Fruit fly (Drosophila melanogaster) whole organism, embryonic: Measurements from ENCODE around the gene CG12477.
A peak's percentile ranks its signal among the peaks of the same experiment; 100 is the strongest.

Experiments used
- Ada2b ChIP-seq: fragments of 200-800 bp; sonication (Bioruptor generic); IDR thresholded peaks from 2 replicates; pipeline ENCODE4 v1.3.6; 2022; ENCODE audit warnings: missing biosample characterization, missing genetic modification characterization
- Adf1 ChIP-seq: fragments of 200-800 bp; sonication (Bioruptor generic); IDR thresholded peaks from 2 replicates; pipeline ENCODE4 v1.3.6; 2022; ENCODE audit warnings: missing biosample characterization, missing genetic modification characterization
- Bgb ChIP-seq: fragments of 200-800 bp; sonication (Bioruptor generic); IDR thresholded peaks from 2 replicates; pipeline ENCODE4 v1.3.6; 2022; ENCODE audit warnings: missing biosample characterization, missing genetic modification characterization; ENCODE audit not compliant: partially characterized antibody
- Blimp-1 ChIP-seq: fragments of 200-800 bp; sonication (Bioruptor generic); optimal IDR thresholded peaks from 3 replicates; lab custom pipeline; 2018; ENCODE audit warnings: missing biosample characterization, missing genetic modification characterization, mild to moderate bottlenecking, moderate library complexity, missing genetic modification reagents
- BtbVII ChIP-seq: fragments of 200-800 bp; sonication (Bioruptor generic); optimal IDR thresholded peaks from 3 replicates; lab custom pipeline; 2017; ENCODE audit warnings: missing biosample characterization, mild to moderate bottlenecking, missing genetic modification characterization
- CG10147 ChIP-seq: fragments of 200-800 bp; sonication (Bioruptor generic); optimal IDR thresholded peaks from 2 replicates; lab custom pipeline; 2019; ENCODE audit warnings: missing biosample characterization, mild to moderate bottlenecking, missing genetic modification characterization, moderate library complexity
- CG11398 ChIP-seq: fragments of 200-800 bp; sonication (Bioruptor generic); optimal IDR thresholded peaks from 2 replicates; lab custom pipeline; 2016; ENCODE audit warnings: missing biosample characterization, missing genetic modification characterization
- CG11560 ChIP-seq: fragments of 200-800 bp; sonication (Bioruptor generic); IDR thresholded peaks from 3 replicates; pipeline ENCODE4 v1.3.6; 2022; ENCODE audit warnings: missing biosample characterization, missing genetic modification characterization
- CG11723 ChIP-seq: fragments of 200-800 bp; sonication (Bioruptor generic); optimal IDR thresholded peaks from 2 replicates; lab custom pipeline; 2017; ENCODE audit warnings: missing biosample characterization, mild to moderate bottlenecking, missing genetic modification characterization
- CG12299 ChIP-seq: fragments of 200-800 bp; sonication (Bioruptor generic); optimal IDR thresholded peaks from 2 replicates; lab custom pipeline; 2018; ENCODE audit warnings: missing biosample characterization, mild to moderate bottlenecking, missing genetic modification characterization
- CG13424 ChIP-seq: fragments of 200-800 bp; sonication (Bioruptor generic); optimal IDR thresholded peaks from 2 replicates; lab custom pipeline; 2019; ENCODE audit warnings: missing biosample characterization, mild to moderate bottlenecking, missing genetic modification characterization, moderate library complexity
- CG15011 ChIP-seq: fragments of 200-800 bp; sonication (Bioruptor generic); optimal IDR thresholded peaks from 3 replicates; lab custom pipeline; 2018; ENCODE audit warnings: missing biosample characterization, mild to moderate bottlenecking, missing genetic modification characterization
- CG1647 ChIP-seq: fragments of 200-800 bp; sonication (Bioruptor generic); optimal IDR thresholded peaks from 3 replicates; lab custom pipeline; 2016; ENCODE audit warnings: missing biosample characterization, missing genetic modification characterization
- CG17359 ChIP-seq: fragments of 200-800 bp; sonication (Bioruptor generic); optimal IDR thresholded peaks from 3 replicates; lab custom pipeline; 2018; ENCODE audit warnings: missing biosample characterization, mild to moderate bottlenecking, missing genetic modification characterization, moderate library complexity
- CG17385 ChIP-seq: fragments of 200-800 bp; sonication (Bioruptor generic); optimal IDR thresholded peaks from 3 replicates; lab custom pipeline; 2018; ENCODE audit warnings: missing biosample characterization, mild to moderate bottlenecking, missing genetic modification characterization
- CG18011 ChIP-seq: fragments of 200-800 bp; sonication (Bioruptor generic); optimal IDR thresholded peaks from 2 replicates; lab custom pipeline; 2017; ENCODE audit warnings: missing biosample characterization, missing genetic modification characterization, mild to moderate bottlenecking, moderate library complexity, missing genotype
- CG2116 ChIP-seq: fragments of 200-800 bp; sonication (Bioruptor generic); optimal IDR thresholded peaks from 3 replicates; lab custom pipeline; 2018; ENCODE audit warnings: missing biosample characterization, mild to moderate bottlenecking, missing genetic modification characterization
- CG3065 ChIP-seq: fragments of 200-800 bp; sonication (Bioruptor generic); optimal IDR thresholded peaks from 2 replicates; lab custom pipeline; 2016; ENCODE audit warnings: missing biosample characterization, missing genetic modification characterization
- CG3726 ChIP-seq: fragments of 200-800 bp; sonication (Bioruptor generic); IDR thresholded peaks from 3 replicates; pipeline ENCODE4, ENCODE4 v1.3.6; 2022; ENCODE audit warnings: missing biosample characterization, missing genetic modification characterization
- CG4328 ChIP-seq: fragments of 200-800 bp; sonication (Bioruptor generic); optimal IDR thresholded peaks from 3 replicates; lab custom pipeline; 2017; ENCODE audit warnings: missing biosample characterization, missing genetic modification reagents, missing genetic modification characterization
- CG6854 ChIP-seq: fragments of 200-800 bp; sonication (Bioruptor generic); optimal IDR thresholded peaks from 3 replicates; lab custom pipeline; 2017; ENCODE audit warnings: missing biosample characterization, mild to moderate bottlenecking, missing genetic modification characterization
- CG8359 ChIP-seq: fragments of 200-800 bp; sonication (Bioruptor generic); optimal IDR thresholded peaks from 2 replicates; lab custom pipeline; 2017; ENCODE audit warnings: missing biosample characterization, mild to moderate bottlenecking, missing genetic modification characterization, borderline replicate concordance
- Chrac-16 ChIP-seq: fragments of 200-800 bp; sonication (Bioruptor generic); optimal IDR thresholded peaks from 3 replicates; lab custom pipeline; 2016; ENCODE audit warnings: missing biosample characterization, missing genetic modification characterization
- CkIIα-i1 ChIP-seq: fragments of 200-800 bp; sonication (Bioruptor generic); IDR thresholded peaks from 2 replicates; pipeline ENCODE4 v1.3.6; 2022; ENCODE audit warnings: missing biosample characterization, missing genetic modification characterization
- Dref ChIP-seq: fragments of 200-800 bp; sonication (Bioruptor generic); IDR thresholded peaks from 2 replicates; pipeline ENCODE4 v1.3.6; 2022; ENCODE audit warnings: missing biosample characterization, missing genetic modification characterization
- E2f1 ChIP-seq: fragments of 200-800 bp; sonication (Bioruptor generic); IDR thresholded peaks from 2 replicates; pipeline ENCODE4 v1.3.6; 2022; ENCODE audit warnings: missing biosample characterization, missing genetic modification characterization
- HLHmδ ChIP-seq: fragments of 200-800 bp; sonication (Bioruptor generic); optimal IDR thresholded peaks from 2 replicates; lab custom pipeline; 2018; ENCODE audit warnings: missing biosample characterization, mild to moderate bottlenecking, missing genetic modification characterization, moderate library complexity
- Lhr ChIP-seq: fragments of 200-800 bp; sonication (Bioruptor generic); optimal IDR thresholded peaks from 3 replicates; lab custom pipeline; 2017; ENCODE audit warnings: mild to moderate bottlenecking, missing biosample characterization, missing genetic modification reagents, missing genetic modification characterization
- Myb ChIP-seq: fragments of 200-800 bp; sonication (Bioruptor generic); optimal IDR thresholded peaks from 2 replicates; lab custom pipeline; 2016; ENCODE audit warnings: missing biosample characterization, missing genetic modification characterization
- NK7.1 ChIP-seq: fragments of 200-800 bp; sonication (Bioruptor generic); optimal IDR thresholded peaks from 3 replicates; lab custom pipeline; 2016; ENCODE audit warnings: missing biosample characterization, missing genetic modification characterization
- Sox102F ChIP-seq: fragments of 200-800 bp; sonication (Bioruptor generic); optimal IDR thresholded peaks from 2 replicates; lab custom pipeline; 2018; ENCODE audit warnings: missing biosample characterization, mild to moderate bottlenecking, missing genetic modification characterization, moderate library complexity
- Sry-δ ChIP-seq: fragments of 200-800 bp; sonication (Bioruptor generic); optimal IDR thresholded peaks from 2 replicates; lab custom pipeline; 2016; ENCODE audit warnings: missing biosample characterization, missing genetic modification characterization
- TFAM ChIP-seq: fragments of 200-800 bp; sonication (Bioruptor generic); optimal IDR thresholded peaks from 2 replicates; lab custom pipeline; 2017; ENCODE audit warnings: missing biosample characterization, missing genetic modification characterization, inconsistent platforms
- Tbp ChIP-seq: fragments of >200 bp; optimal IDR thresholded peaks from 2 replicates; lab custom pipeline; 2018; ENCODE audit warnings: missing biosample characterization, missing genetic modification characterization
- crol ChIP-seq: fragments of 200-800 bp; sonication (Bioruptor generic); IDR thresholded peaks from 2 replicates; pipeline ENCODE4 v1.3.6; 2022; ENCODE audit warnings: missing biosample characterization, missing genetic modification characterization
- dmrt99B ChIP-seq: fragments of 200-800 bp; sonication (Bioruptor generic); optimal IDR thresholded peaks from 2 replicates; lab custom pipeline; 2018; ENCODE audit warnings: missing biosample characterization, mild to moderate bottlenecking, missing genetic modification characterization, moderate library complexity
- en ChIP-seq: fragments of 200-800 bp; sonication (Bioruptor generic); optimal IDR thresholded peaks from 2 replicates; lab custom pipeline; 2016; ENCODE audit warnings: missing biosample characterization, missing genetic modification characterization
- exex ChIP-seq: fragments of 200-800 bp; sonication (Bioruptor generic); optimal IDR thresholded peaks from 4 replicates; lab custom pipeline; 2018; ENCODE audit warnings: missing biosample characterization, mild to moderate bottlenecking, missing genetic modification characterization, moderate library complexity
- ftz-f1 ChIP-seq: fragments of 200-800 bp; sonication (Bioruptor generic); optimal IDR thresholded peaks from 2 replicates; lab custom pipeline; 2016; ENCODE audit warnings: missing biosample characterization, missing genetic modification characterization
- her ChIP-seq: fragments of 200-800 bp; sonication (Bioruptor generic); optimal IDR thresholded peaks from 2 replicates; lab custom pipeline; 2016; ENCODE audit warnings: missing biosample characterization, missing genetic modification characterization
- jigr1 ChIP-seq: fragments of 200-800 bp; sonication (Bioruptor generic); IDR thresholded peaks from 3 replicates; pipeline ENCODE4 v1.3.6; 2022; ENCODE audit warnings: missing biosample characterization, missing genetic modification characterization
- klu ChIP-seq: fragments of 200-800 bp; sonication (Bioruptor generic); IDR thresholded peaks from 2 replicates; pipeline ENCODE4 v1.3.6; 2022; ENCODE audit warnings: missing biosample characterization, missing genetic modification characterization
- nerfin-2 ChIP-seq: fragments of 200-800 bp; sonication (Bioruptor generic); IDR thresholded peaks from 2 replicates; pipeline ENCODE4 v1.3.6; 2022; ENCODE audit warnings: missing biosample characterization, missing genetic modification characterization; ENCODE audit not compliant: partially characterized antibody
- odd ChIP-seq: fragments of 200-800 bp; sonication (Bioruptor generic); optimal IDR thresholded peaks from 2 replicates; lab custom pipeline; 2017; ENCODE audit warnings: missing biosample characterization, mild to moderate bottlenecking, missing genetic modification characterization
- peb ChIP-seq: fragments of 200-800 bp; sonication (Bioruptor generic); IDR thresholded peaks from 2 replicates; pipeline ENCODE4 v1.3.6; 2022; ENCODE audit warnings: missing biosample characterization, missing genetic modification characterization
- sisA ChIP-seq: fragments of 200-800 bp; sonication (Bioruptor generic); IDR thresholded peaks from 2 replicates; pipeline ENCODE4 v1.3.6; 2022; ENCODE audit warnings: missing biosample characterization, missing genetic modification characterization
- tin ChIP-seq: fragments of 200-800 bp; sonication (Bioruptor generic); optimal IDR thresholded peaks from 3 replicates; lab custom pipeline; 2016; ENCODE audit warnings: missing biosample characterization, missing genetic modification characterization
- usp ChIP-seq: fragments of >200 bp; optimal IDR thresholded peaks from 2 replicates; lab custom pipeline; 2017; ENCODE audit warnings: missing biosample characterization, missing genetic modification characterization
- vvl ChIP-seq: fragments of 200-800 bp; sonication (Bioruptor generic); IDR thresholded peaks from 2 replicates; pipeline ENCODE4 v1.3.6; 2022; ENCODE audit warnings: missing biosample characterization, missing genetic modification characterization
- yki ChIP-seq: fragments of >200 bp; optimal IDR thresholded peaks from 3 replicates; lab custom pipeline; 2018

CG12477 gene

DNA sequence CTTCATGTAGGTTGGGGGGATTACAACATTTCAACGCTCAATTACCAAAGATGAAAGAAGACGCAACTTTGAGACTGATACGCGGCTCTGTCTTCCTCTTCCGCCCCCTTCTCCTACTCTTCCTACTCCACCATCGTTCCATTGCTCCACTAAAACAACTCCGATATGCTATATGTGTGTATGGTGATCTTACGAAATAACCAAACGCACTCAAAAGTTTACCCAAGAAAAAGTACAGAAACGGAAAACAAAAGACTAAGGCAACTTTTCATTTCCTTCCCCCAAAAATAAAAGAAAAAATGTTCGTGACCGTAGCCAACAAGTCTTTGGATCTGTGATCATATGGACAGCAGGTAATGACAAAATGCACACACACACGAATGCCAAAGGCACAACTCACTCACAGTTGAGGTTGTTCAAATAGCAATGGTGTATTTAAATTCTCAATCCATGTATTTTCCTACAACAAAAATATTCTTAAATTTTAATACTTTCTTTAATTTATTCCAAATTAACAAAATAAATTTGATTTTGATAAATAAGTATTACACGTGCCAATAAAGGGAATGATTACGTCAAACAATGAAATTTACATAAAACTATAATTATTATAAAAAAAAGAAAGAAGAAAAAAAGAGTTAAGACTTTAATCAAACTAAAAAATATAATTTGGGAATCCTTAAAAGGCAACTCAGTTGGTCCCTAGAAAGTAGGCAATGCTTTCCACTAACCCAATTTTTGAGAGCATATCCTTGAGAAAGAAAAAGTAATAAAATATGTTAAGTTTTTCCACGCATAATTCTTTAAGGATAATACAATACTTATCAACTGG, 45.1 kb upstream of the CG12477 start (continued):
- TF ChIP-seq sisA, result no peak
- TF ChIP-seq CkIIα-i1, result no peak
- peak; percentile 43 for TF ChIP-seq CG13424 (tag; lab: Kevin White, UChicago)
- TF ChIP-seq Lhr (GFP tag; lab: Kevin White, UChicago), result no peak
- TF ChIP-seq Myb (GFP tag; lab: Kevin White, UChicago), result no peak
- no peak for TF ChIP-seq CG1647 (GFP tag; lab: Kevin White, UChicago)
- TF ChIP-seq CG8359, result no peak
- no peak for TF ChIP-seq TFAM (GFP tag; lab: Kevin White, UChicago)
- TF ChIP-seq en (GFP tag; lab: Kevin White, UChicago), result no peak
- TF ChIP-seq E2f1 (GFP tag; lab: Robert Waterston, UW), result peak; percentile 10; the same call in 1 of the 2 replicates
- TF ChIP-seq Sry-δ (GFP tag; lab: Kevin White, UChicago), result no peak
- no peak for TF ChIP-seq CG10147 (GFP tag; lab: Kevin White, UChicago)
- no peak for TF ChIP-seq usp (GFP tag; lab: Kevin White, UChicago)
- no peak for TF ChIP-seq CG12299 (tag; lab: Kevin White, UChicago)
- TF ChIP-seq Dref (GFP tag; lab: Robert Waterston, UW), result no peak
- peak; percentile 39 for TF ChIP-seq dmrt99B (tag; lab: Kevin White, UChicago)
- TF ChIP-seq CG11560, result no peak
- TF ChIP-seq ftz-f1 (GFP tag; lab: Kevin White, UChicago), result no peak
- TF ChIP-seq tin (GFP tag; lab: Kevin White, UChicago), result no peak
- TF ChIP-seq CG2116 (GFP tag; lab: Kevin White, UChicago), result no peak
- TF ChIP-seq Chrac-16 (GFP tag; lab: Kevin White, UChicago), result no peak
- TF ChIP-seq peb (GFP tag; lab: Robert Waterston, UW), result no peak
- TF ChIP-seq CG11398 (GFP tag; lab: Kevin White, UChicago), result no peak
- no peak for TF ChIP-seq CG3726
- no peak for TF ChIP-seq yki (lab: Kevin White, UChicago)
- no peak for TF ChIP-seq nerfin-2
- TF ChIP-seq Tbp, result no peak
- no peak for TF ChIP-seq CG11723 (GFP tag; lab: Kevin White, UChicago)
- TF ChIP-seq BtbVII, result no peak
- TF ChIP-seq CG17385 (GFP tag; lab: Kevin White, UChicago), result no peak
- peak; percentile 33; the same call in 1 of the 2 replicates for TF ChIP-seq crol (GFP tag; lab: Robert Waterston, UW)
- no peak for TF ChIP-seq klu (GFP tag; lab: Robert Waterston, UW)
- TF ChIP-seq exex (tag; lab: Kevin White, UChicago), result no peak
- no peak for TF ChIP-seq NK7.1 (GFP tag; lab: Kevin White, UChicago)
- TF ChIP-seq odd (GFP tag; lab: Kevin White, UChicago), result no peak
- no peak for TF ChIP-seq CG3065
- no peak for TF ChIP-seq Bgb
- TF ChIP-seq Blimp-1 (GFP tag; lab: Kevin White, UChicago), result peak; percentile 85
- no peak for TF ChIP-seq her (GFP tag; lab: Kevin White, UChicago)
- TF ChIP-seq HLHmδ (GFP tag; lab: Kevin White, UChicago), result no peak
- no peak for TF ChIP-seq vvl (GFP tag; lab: Robert Waterston, UW)
- no peak for TF ChIP-seq CG6854 (GFP tag; lab: Kevin White, UChicago)
- TF ChIP-seq CG4328 (GFP tag; lab: Kevin White, UChicago), result no peak
- TF ChIP-seq Adf1 (GFP tag; lab: Robert Waterston, UW), result no peak
- TF ChIP-seq Sox102F (GFP tag; lab: Kevin White, UChicago), result peak; percentile 24
- no peak for TF ChIP-seq CG17359 (tag; lab: Kevin White, UChicago)
- TF ChIP-seq jigr1 (GFP tag; lab: Robert Waterston, UW), result no peak
- TF ChIP-seq CG18011 (GFP tag; lab: Kevin White, UChicago), result no peak
- TF ChIP-seq Ada2b, result 0 out of 2 replicates have a peak, but pooled peaks have one; percentile 5
- no peak for TF ChIP-seq CG15011
